Worm (Caenorhabditis elegans): Measurements from ENCODE around the gene sri-73.

Gene sri-73

ce11 chrV:568105-568504 is 2.2 kb upstream of the sri-73 start, which contains the start of gene sri-72:
Gene sri-72 (minus strand): TSS chrV:568205.
- TF ChIP-seq nfya-1 (tag; optimal IDR thresholded peaks at IDR 0.05; ENCODE audit: borderline replicate concordance, insufficient read depth): no peak
- no peak for TF ChIP-seq rpc-1 (optimal IDR thresholded peaks at IDR 0.05)
- no peak for TF ChIP-seq rpc-1 (tag; optimal IDR thresholded peaks at IDR 0.05)
- TF ChIP-seq mxl-1 (tag; optimal IDR thresholded peaks at IDR 0.05): no peak
- TF ChIP-seq snpc-1.3 (tag; optimal IDR thresholded peaks at IDR 0.05; ENCODE audit: insufficient read depth): no peak

DNA sequence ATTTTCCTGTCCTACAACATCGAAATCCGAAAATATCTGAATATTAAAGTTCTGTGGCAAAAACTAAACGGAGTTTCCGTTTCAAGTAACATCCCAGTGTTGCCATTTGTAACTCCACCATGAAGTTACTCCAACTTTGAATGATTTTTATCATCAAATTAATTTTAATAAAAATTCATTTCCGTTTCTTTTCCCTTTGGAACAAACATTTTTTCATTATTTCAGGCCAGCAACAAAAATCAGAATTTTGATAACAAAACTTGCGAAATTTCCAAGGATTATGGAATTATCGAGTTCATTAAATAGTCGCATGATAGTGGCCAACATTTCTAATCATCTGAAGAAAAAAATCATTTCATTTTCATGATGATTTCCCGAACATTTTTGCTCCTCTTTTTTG is 3.0 kb downstream of the sri-73 start, which contains the start of gene C14C6.2:
TSS of gene C14C6.2 (plus strand) at position 301 of the 400 bp plus-strand sequence.
- TF ChIP-seq nfya-2 (GFP tag; IDR thresholded peaks at IDR 0.05): no peak
- no peak for TF ChIP-seq snpc-1.3 (tag; optimal IDR thresholded peaks at IDR 0.05; ENCODE audit: insufficient read depth)

- TF ChIP-seq snpc-4 (GFP tag; optimal IDR thresholded peaks at IDR 0.05): no peak
- TF ChIP-seq snpc-4 (tag; optimal IDR thresholded peaks at IDR 0.05): peak in 1 of 4 experiments; percentile 65
- TF ChIP-seq snpc-1.1 (tag; optimal IDR thresholded peaks at IDR 0.05; ENCODE audit: insufficient read depth): peak; percentile 3
- TF ChIP-seq F22D6.2 (tag; optimal IDR thresholded peaks at IDR 0.05): no peak
These were observed 5.9 kb downstream of the sri-73 start, which contains the start of gene srx-7 for ce11 chrV:559940-560339. Gene srx-7 (plus strand): TSS chrV:560195.

ce11 chrV:556055-556454 is 9.8 kb downstream of the sri-73 start, which contains the start of gene srx-8:
Gene srx-8 (minus strand): TSS chrV:556155.
- no peak for TF ChIP-seq rpc-1 (optimal IDR thresholded peaks at IDR 0.05)
- TF ChIP-seq rpc-1 (tag; optimal IDR thresholded peaks at IDR 0.05): no peak
- TF ChIP-seq ceh-91 (GFP tag; IDR thresholded peaks at IDR 0.05): no peak
- TF ChIP-seq F23B12.7 (tag; optimal IDR thresholded peaks at IDR 0.05; ENCODE audit: insufficient read depth): no peak
- no peak for TF ChIP-seq nhr-179 (tag; optimal IDR thresholded peaks at IDR 0.05)
- no peak for TF ChIP-seq B0336.3 (GFP tag; IDR thresholded peaks at IDR 0.05)
- TF ChIP-seq unc-62 (GFP tag; optimal IDR thresholded peaks at IDR 0.05): no peak
- no peak for TF ChIP-seq nhr-120 (GFP tag; IDR thresholded peaks at IDR 0.05)
- TF ChIP-seq nfya-1 (tag; optimal IDR thresholded peaks at IDR 0.05; ENCODE audit: borderline replicate concordance, insufficient read depth): no peak
- TF ChIP-seq athp-1 (tag; optimal IDR thresholded peaks at IDR 0.05): no peak
- no peak for TF ChIP-seq C06A6.2 (GFP tag; conservative IDR thresholded peaks at IDR 0.05)
- no peak for TF ChIP-seq Y95B8A.8 (GFP tag; IDR thresholded peaks at IDR 0.05)
- no peak for TF ChIP-seq him-1 (tag; optimal IDR thresholded peaks at IDR 0.05)
- TF ChIP-seq Y67H2A.10 (GFP tag; conservative IDR thresholded peaks at IDR 0.05): no peak
- no peak for TF ChIP-seq sdz-38 (tag; optimal IDR thresholded peaks at IDR 0.05)
- no peak for TF ChIP-seq cebp-2 (GFP tag; IDR thresholded peaks at IDR 0.05)

DNA sequence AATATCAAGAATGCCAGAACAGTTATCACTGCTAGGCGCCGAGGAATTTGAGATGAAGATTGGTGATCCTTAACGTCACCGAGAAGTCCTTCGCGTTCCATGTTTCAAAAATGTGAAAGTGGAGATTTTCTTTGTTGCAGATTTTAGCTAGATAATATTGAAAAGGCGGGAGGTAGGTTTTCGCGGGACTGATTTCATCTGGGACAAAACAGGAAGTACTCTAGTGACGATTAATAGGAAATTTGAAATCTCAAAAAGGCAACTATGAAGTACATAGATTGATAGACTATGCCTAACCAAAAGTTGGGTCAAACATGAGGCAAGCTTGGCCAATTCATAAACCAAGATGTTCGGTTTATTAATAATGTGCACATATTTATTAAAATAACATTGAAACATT is 12.8 kb downstream of the sri-73 start, which contains the start of gene C14C6.8:
TSS of gene C14C6.8 (minus strand) at position 101 of the 400 bp plus-strand sequence.
- TF ChIP-seq T26A5.8 (tag; optimal IDR thresholded peaks at IDR 0.05) (no peak), lin-54 (GFP tag; optimal IDR thresholded peaks at IDR 0.05) (no peak)

DNA sequence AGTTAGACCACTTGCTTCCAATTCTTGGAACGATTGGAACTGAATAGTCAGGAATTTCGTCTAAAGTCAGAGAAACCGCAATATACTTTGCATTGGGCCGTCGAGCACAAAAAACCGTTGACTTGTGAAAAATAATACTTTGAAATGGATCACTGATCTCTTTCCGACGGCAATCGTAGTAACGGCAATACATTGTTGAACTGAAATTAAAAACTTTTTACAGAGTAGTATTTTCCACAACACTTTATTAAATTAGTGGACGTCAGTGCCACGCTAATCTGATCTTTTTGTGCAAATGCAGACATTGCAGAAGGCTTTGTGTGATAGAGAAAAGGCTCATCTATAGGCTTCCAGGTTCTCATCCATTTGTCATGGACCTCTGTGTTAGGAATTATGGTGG is 13.5 kb downstream of the sri-73 start:
- TF ChIP-seq ztf-26 (tag; optimal IDR thresholded peaks at IDR 0.05): no peak
- TF ChIP-seq nhr-80 (tag; optimal IDR thresholded peaks at IDR 0.05): no peak
- no peak for TF ChIP-seq hmg-20 (GFP tag; IDR thresholded peaks at IDR 0.05)
- TF ChIP-seq F55B11.4 (tag; optimal IDR thresholded peaks at IDR 0.05; ENCODE audit: borderline replicate concordance, insufficient read depth): no peak
- TF ChIP-seq Y79H2A.3 (GFP tag; conservative IDR thresholded peaks at IDR 0.05): no peak
- TF ChIP-seq mxl-1 (tag; optimal IDR thresholded peaks at IDR 0.05): no peak
- no peak for TF ChIP-seq aptf-3 (GFP tag; IDR thresholded peaks at IDR 0.05)
- no peak for TF ChIP-seq egl-18 (GFP tag; IDR thresholded peaks at IDR 0.05)
- no peak for TF ChIP-seq lsl-1 (GFP tag; optimal IDR thresholded peaks at IDR 0.05)
- TF ChIP-seq dox-1 (GFP tag; IDR thresholded peaks at IDR 0.05): no peak
- no peak for TF ChIP-seq tlf-1 (GFP tag; optimal IDR thresholded peaks at IDR 0.05)

Data from whole organism, young adult.